Fruit fly (Drosophila melanogaster) whole organism, embryonic: ENCODE measurements around the gene CG8460.

Experiments
- Atf-2 ChIP-seq: fragments of 200-800 bp; sonication (Bioruptor generic); optimal IDR thresholded peaks from 2 replicates; lab custom pipeline; 2016; ENCODE audit warnings: missing biosample characterization, missing genetic modification characterization
- Bdp1 ChIP-seq: fragments of 200-800 bp; sonication (Bioruptor generic); optimal IDR thresholded peaks from 3 replicates; lab custom pipeline; 2016; ENCODE audit warnings: missing biosample characterization, missing genetic modification characterization
- CG10147 ChIP-seq: fragments of 200-800 bp; sonication (Bioruptor generic); optimal IDR thresholded peaks from 2 replicates; lab custom pipeline; 2019; ENCODE audit warnings: missing biosample characterization, mild to moderate bottlenecking, missing genetic modification characterization, moderate library complexity
- CG10321 ChIP-seq: fragments of 200-800 bp; sonication (Bioruptor generic); IDR thresholded peaks from 2 replicates; pipeline ENCODE4 v1.3.6; 2022; ENCODE audit warnings: missing biosample characterization, missing genetic modification characterization
- CG10366 ChIP-seq: fragments of 200-800 bp; sonication (Bioruptor generic); IDR thresholded peaks from 2 replicates; pipeline ENCODE4 v1.3.6; 2022; ENCODE audit warnings: missing biosample characterization, missing genetic modification characterization
- CG10543 ChIP-seq: fragments of 200-800 bp; sonication (Bioruptor generic); optimal IDR thresholded peaks from 3 replicates; lab custom pipeline; 2017; ENCODE audit warnings: missing biosample characterization, mild to moderate bottlenecking, missing genetic modification characterization, moderate library complexity
- CG11085 ChIP-seq: fragments of 200-800 bp; sonication (Bioruptor generic); IDR thresholded peaks from 2 replicates; pipeline ENCODE4 v1.3.6; 2022; ENCODE audit warnings: missing biosample characterization, missing genetic modification characterization
- CG12071 ChIP-seq: fragments of 200-800 bp; sonication (Bioruptor generic); optimal IDR thresholded peaks from 3 replicates; lab custom pipeline; 2018; ENCODE audit warnings: missing biosample characterization, mild to moderate bottlenecking, missing genetic modification characterization
- CG15514 ChIP-seq: fragments of 200-800 bp; sonication (Bioruptor generic); optimal IDR thresholded peaks from 3 replicates; lab custom pipeline; 2017; ENCODE audit warnings: missing biosample characterization, missing genetic modification characterization, mild to moderate bottlenecking, moderate library complexity, missing genetic modification reagents
- CG16779 ChIP-seq: fragments of 200-800 bp; sonication (Bioruptor generic); IDR thresholded peaks from 2 replicates; pipeline ENCODE4 v1.3.6; 2022; ENCODE audit warnings: missing biosample characterization, missing genetic modification characterization
- CG16815 ChIP-seq: fragments of 200-800 bp; sonication (Bioruptor generic); optimal IDR thresholded peaks from 3 replicates; lab custom pipeline; 2017; ENCODE audit warnings: missing biosample characterization, mild to moderate bottlenecking, missing genetic modification characterization
- CG17186 ChIP-seq: fragments of 200-800 bp; sonication (Bioruptor generic); optimal IDR thresholded peaks from 3 replicates; lab custom pipeline; 2017; ENCODE audit warnings: missing biosample characterization, missing genetic modification reagents, missing genetic modification characterization
- CG18619 ChIP-seq: fragments of 200-800 bp; sonication (Bioruptor generic); optimal IDR thresholded peaks from 3 replicates; lab custom pipeline; 2017; ENCODE audit warnings: missing biosample characterization, mild to moderate bottlenecking, missing genetic modification characterization
- CG2678 ChIP-seq: fragments of 200-800 bp; sonication (Bioruptor generic); optimal IDR thresholded peaks from 3 replicates; lab custom pipeline; 2019; ENCODE audit warnings: missing biosample characterization, mild to moderate bottlenecking, missing genetic modification characterization, moderate library complexity
- CG30020 ChIP-seq: fragments of 200-800 bp; optimal IDR thresholded peaks from 2 replicates; lab custom pipeline; 2019; ENCODE audit warnings: missing biosample characterization, mild to moderate bottlenecking, missing genetic modification characterization, moderate library complexity
- CG32772 ChIP-seq: fragments of 200-800 bp; sonication (Bioruptor generic); IDR thresholded peaks from 2 replicates; pipeline ENCODE4 v1.3.6; 2022; ENCODE audit warnings: missing biosample characterization, missing genetic modification characterization
- CG4404 ChIP-seq: fragments of 200-800 bp; sonication (Bioruptor generic); IDR thresholded peaks from 2 replicates; pipeline ENCODE4 v1.3.6; 2022; ENCODE audit warnings: missing biosample characterization, missing genetic modification characterization
- CG5245 ChIP-seq: fragments of 200-800 bp; sonication (Bioruptor generic); optimal IDR thresholded peaks from 3 replicates; lab custom pipeline; 2016; ENCODE audit warnings: missing biosample characterization, missing genetic modification characterization
- CG7786 ChIP-seq: fragments of 200-800 bp; sonication (Bioruptor generic); optimal IDR thresholded peaks from 2 replicates; lab custom pipeline; 2016; ENCODE audit warnings: missing biosample characterization, missing genetic modification characterization
- Dad ChIP-seq: fragments of 200-800 bp; sonication (Bioruptor generic); optimal IDR thresholded peaks from 3 replicates; lab custom pipeline; 2016; ENCODE audit warnings: missing biosample characterization, missing genetic modification characterization
- Dll ChIP-seq: fragments of 200-800 bp; sonication (Bioruptor generic); IDR thresholded peaks from 4 replicates; pipeline ENCODE4 v1.3.6; 2022; ENCODE audit warnings: missing biosample characterization, missing genetic modification characterization; ENCODE audit not compliant: partially characterized antibody
- Doc3 ChIP-seq: fragments of 200-800 bp; sonication (Bioruptor generic); IDR thresholded peaks from 3 replicates; pipeline ENCODE4 v1.3.6; 2022; ENCODE audit warnings: missing biosample characterization, missing genetic modification characterization; ENCODE audit not compliant: partially characterized antibody
- Mes4 ChIP-seq: fragments of 200-800 bp; sonication (Bioruptor generic); optimal IDR thresholded peaks from 2 replicates; lab custom pipeline; 2016; ENCODE audit warnings: missing biosample characterization, missing genetic modification characterization
- ab ChIP-seq: fragments of 200-800 bp; sonication (Bioruptor generic); optimal IDR thresholded peaks from 2 replicates; lab custom pipeline; 2016; ENCODE audit warnings: missing biosample characterization, missing genetic modification characterization
- al ChIP-seq: fragments of 200-800 bp; sonication (Bioruptor generic); IDR thresholded peaks from 2 replicates; pipeline ENCODE4 v1.3.6; 2022; ENCODE audit warnings: missing biosample characterization, missing genetic modification characterization
- ap ChIP-seq: fragments of 200-800 bp; sonication (Bioruptor generic); IDR thresholded peaks from 2 replicates; pipeline ENCODE4 v1.3.6; 2022; ENCODE audit warnings: missing biosample characterization, missing genetic modification characterization
- az2 ChIP-seq: fragments of 200-800 bp; sonication (Bioruptor generic); optimal IDR thresholded peaks from 3 replicates; lab custom pipeline; 2016; ENCODE audit warnings: missing biosample characterization, missing genetic modification characterization
- bowl ChIP-seq: fragments of 200-800 bp; sonication (Bioruptor generic); IDR thresholded peaks from 2 replicates; pipeline ENCODE4 v1.3.6; 2022; ENCODE audit warnings: missing biosample characterization, missing genetic modification characterization
- cato ChIP-seq: fragments of 200-800 bp; sonication (Bioruptor generic); optimal IDR thresholded peaks from 2 replicates; lab custom pipeline; 2016; ENCODE audit warnings: missing biosample characterization, missing genetic modification characterization, borderline replicate concordance
- caup ChIP-seq: fragments of 200-800 bp; sonication (Bioruptor generic); optimal IDR thresholded peaks from 3 replicates; lab custom pipeline; 2017; ENCODE audit warnings: missing biosample characterization, mild to moderate bottlenecking, missing genetic modification characterization, moderate library complexity; ENCODE audit not compliant: severe bottlenecking
- croc ChIP-seq: fragments of 200-800 bp; sonication (Bioruptor generic); conservative IDR thresholded peaks from 3 replicates; pipeline ENCODE4 v1.3.6; 2022; ENCODE audit warnings: missing biosample characterization, missing genetic modification characterization
- disco-r ChIP-seq: fragments of 200-800 bp; sonication (Bioruptor generic); optimal IDR thresholded peaks from 2 replicates; lab custom pipeline; 2016; ENCODE audit warnings: missing biosample characterization, missing genetic modification characterization
- dysf ChIP-seq: fragments of 200-800 bp; sonication (Bioruptor generic); IDR thresholded peaks from 3 replicates; pipeline ENCODE4 v1.3.6; 2022; ENCODE audit warnings: missing biosample characterization, missing genetic modification characterization
- fd102C ChIP-seq: fragments of 200-800 bp; sonication (Bioruptor generic); optimal IDR thresholded peaks from 2 replicates; lab custom pipeline; 2018; ENCODE audit warnings: missing biosample characterization, mild to moderate bottlenecking, missing genetic modification characterization, moderate library complexity
- fd3F ChIP-seq: fragments of 200-800 bp; sonication (Bioruptor generic); optimal IDR thresholded peaks from 2 replicates; lab custom pipeline; 2018; ENCODE audit warnings: missing biosample characterization, mild to moderate bottlenecking, missing genetic modification characterization, moderate library complexity
- fu2 ChIP-seq: fragments of 200-800 bp; sonication (Bioruptor generic); optimal IDR thresholded peaks from 2 replicates; lab custom pipeline; 2016; ENCODE audit warnings: missing biosample characterization, missing genetic modification characterization
- gem ChIP-seq: fragments of 200-800 bp; sonication (Bioruptor generic); optimal IDR thresholded peaks from 2 replicates; lab custom pipeline; 2019; ENCODE audit warnings: missing biosample characterization, mild to moderate bottlenecking, missing genetic modification characterization, moderate library complexity
- insv ChIP-seq, 2 experiments: fragments of 200-800 bp; sonication (Bioruptor generic); optimal IDR thresholded peaks; 3 replicates each; lab custom pipeline; 2016 to 2018; ENCODE audit warnings: missing biosample characterization in 2 of 2, missing genetic modification characterization in 2 of 2
- kah ChIP-seq: fragments of 200-800 bp; sonication (Bioruptor generic); optimal IDR thresholded peaks from 2 replicates; lab custom pipeline; 2018; ENCODE audit warnings: missing biosample characterization, mild to moderate bottlenecking, missing genetic modification characterization
- lola ChIP-seq, 3 experiments: fragments of >200 bp in 2 of 3; fragments of 200-800 bp in 1 of 3; sonication (Bioruptor generic) in 1 of 3; optimal IDR thresholded peaks; 2 replicates each; lab custom pipeline; 2017 to 2019; ENCODE audit warnings: missing biosample characterization in 3 of 3, missing genetic modification characterization in 3 of 3, mild to moderate bottlenecking in 1 of 3, moderate library complexity in 1 of 3
- nau ChIP-seq: fragments of 200-800 bp; sonication (Bioruptor generic); optimal IDR thresholded peaks from 3 replicates; lab custom pipeline; 2017; ENCODE audit warnings: missing biosample characterization, mild to moderate bottlenecking, missing genetic modification characterization, missing genetic modification reagents
- org-1 ChIP-seq: fragments of 200-800 bp; sonication (Bioruptor generic); optimal IDR thresholded peaks from 2 replicates; lab custom pipeline; 2017; ENCODE audit warnings: missing biosample characterization, missing genetic modification characterization
- phol ChIP-seq: fragments of 200-800 bp; sonication (Bioruptor generic); optimal IDR thresholded peaks from 3 replicates; lab custom pipeline; 2018; ENCODE audit warnings: missing biosample characterization, mild to moderate bottlenecking, missing genetic modification characterization, moderate library complexity
- pita ChIP-seq: fragments of 200-800 bp; sonication (Bioruptor generic); optimal IDR thresholded peaks from 2 replicates; lab custom pipeline; 2017; ENCODE audit warnings: missing biosample characterization, mild to moderate bottlenecking, missing genetic modification characterization
- rib ChIP-seq: fragments of 200-800 bp; sonication (Bioruptor generic); IDR thresholded peaks from 2 replicates; pipeline ENCODE4 v1.3.6; 2022; ENCODE audit warnings: missing biosample characterization, missing genetic modification characterization
- sens ChIP-seq: fragments of 200-800 bp; sonication (Bioruptor generic); peaks from one replicate; lab custom pipeline; 2016; ENCODE audit warnings: missing biosample characterization, missing genetic modification characterization
- sqz ChIP-seq: fragments of 200-800 bp; sonication (Bioruptor generic); optimal IDR thresholded peaks from 3 replicates; lab custom pipeline; 2018; ENCODE audit warnings: missing biosample characterization, mild to moderate bottlenecking, missing genetic modification characterization
- sug ChIP-seq: fragments of 200-800 bp; optimal IDR thresholded peaks from 2 replicates; lab custom pipeline; 2019; ENCODE audit warnings: missing biosample characterization, mild to moderate bottlenecking, missing genetic modification characterization, moderate library complexity
- trh ChIP-seq: fragments of 200-800 bp; sonication (Bioruptor generic); optimal IDR thresholded peaks from 2 replicates; lab custom pipeline; 2016; ENCODE audit warnings: missing biosample characterization, missing genetic modification characterization
- vnd ChIP-seq: fragments of 200-800 bp; sonication (Bioruptor generic); IDR thresholded peaks from 3 replicates; pipeline ENCODE4 v1.3.6; 2022; ENCODE audit warnings: missing biosample characterization, missing genetic modification characterization; ENCODE audit not compliant: partially characterized antibody
- zfh2 ChIP-seq: fragments of 200-800 bp; sonication (Bioruptor generic); optimal IDR thresholded peaks from 2 replicates; lab custom pipeline; 2016; ENCODE audit warnings: missing biosample characterization, missing genetic modification characterization

Gene CG8460

dm6 chr2L:8239712-8240245 is 42.8 kb downstream of the CG8460 start, which contains the start of gene Pvr (continued):
- TF ChIP-seq CG10366 (GFP tag; lab: Robert Waterston, UW) (no peak), phol (tag; lab: Kevin White, UChicago) (no peak), vnd (GFP tag; lab: Robert Waterston, UW) (peak; percentile 89), Mes4 (no peak), fd102C (GFP tag; lab: Kevin White, UChicago) (no peak), CG18619 (GFP tag; lab: Kevin White, UChicago) (no peak), fd3F (no peak), croc (GFP tag; lab: Robert Waterston, UW) (no peak), ab (GFP tag; lab: Kevin White, UChicago) (no peak), sug (tag; lab: Kevin White, UChicago) (no peak), CG5245 (GFP tag; lab: Kevin White, UChicago) (no peak), az2 (no peak), caup (no peak), rib (GFP tag; lab: Robert Waterston, UW) (no peak), dysf (GFP tag; lab: Robert Waterston, UW) (no peak), gem (tag; lab: Kevin White, UChicago) (no peak), CG10543 (GFP tag; lab: Kevin White, UChicago) (no peak), pita (GFP tag; lab: Kevin White, UChicago) (no peak), lola (GFP tag; optimal IDR thresholded peaks at IDR 0.05; lab: Kevin White, UChicago) (peak in 1 of 3 experiments; percentile 22), trh (GFP tag; lab: Kevin White, UChicago) (no peak), cato (GFP tag; lab: Kevin White, UChicago) (no peak), CG2678 (tag; lab: Kevin White, UChicago) (no peak), al (GFP tag; lab: Robert Waterston, UW) (no peak), fu2 (no peak), zfh2 (GFP tag; lab: Kevin White, UChicago) (no peak), CG17186 (GFP tag; lab: Kevin White, UChicago) (peak; percentile 65), disco-r (no peak), CG16779 (no peak), CG32772 (GFP tag; lab: Robert Waterston, UW) (no peak), CG10147 (GFP tag; lab: Kevin White, UChicago) (no peak), Bdp1 (GFP tag; lab: Kevin White, UChicago) (no peak), sqz (GFP tag; lab: Kevin White, UChicago) (no peak), Atf-2 (no peak), kah (GFP tag; lab: Kevin White, UChicago) (no peak), CG15514 (GFP tag; lab: Kevin White, UChicago) (peak; percentile 71), insv (GFP tag; optimal IDR thresholded peaks at IDR 0.05; lab: Kevin White, UChicago) (no peak), CG7786 (GFP tag; lab: Kevin White, UChicago) (no peak), Doc3 (GFP tag; lab: Robert Waterston, UW) (peak; percentile 97), nau (no peak), CG12071 (no peak), Dad (GFP tag; lab: Kevin White, UChicago) (peak; percentile 23), bowl (no peak), Dll (peak; percentile 97), sens (no peak), org-1 (no peak), CG10321 (GFP tag; lab: Robert Waterston, UW) (no peak), CG16815 (GFP tag; lab: Kevin White, UChicago) (no peak), CG4404 (GFP tag; lab: Robert Waterston, UW) (no peak), CG30020 (tag; lab: Kevin White, UChicago) (no peak), CG11085 (GFP tag; lab: Robert Waterston, UW) (no peak), ap (GFP tag; lab: Robert Waterston, UW) (no peak)
